Fruit fly (Drosophila melanogaster) whole organism, embryonic: ENCODE results near the gene CG4661.

Experiments used
- Asciz ChIP-seq: fragments of 200-800 bp; sonication (Bioruptor generic); optimal IDR thresholded peaks from 2 replicates; lab custom pipeline; 2017; ENCODE audit warnings: missing biosample characterization, mild to moderate bottlenecking, missing genetic modification characterization, missing genetic modification reagents
- CG12299 ChIP-seq: fragments of 200-800 bp; sonication (Bioruptor generic); optimal IDR thresholded peaks from 2 replicates; lab custom pipeline; 2018; ENCODE audit warnings: missing biosample characterization, mild to moderate bottlenecking, missing genetic modification characterization
- CG17361 ChIP-seq: fragments of 200-800 bp; sonication (Bioruptor generic); IDR thresholded peaks from 3 replicates; pipeline ENCODE4 v1.3.6; 2022; ENCODE audit warnings: missing biosample characterization, missing genetic modification characterization
- CG30020 ChIP-seq: fragments of 200-800 bp; optimal IDR thresholded peaks from 2 replicates; lab custom pipeline; 2019; ENCODE audit warnings: missing biosample characterization, mild to moderate bottlenecking, missing genetic modification characterization, moderate library complexity
- CG7963 ChIP-seq: fragments of 200-800 bp; sonication (Bioruptor generic); IDR thresholded peaks from 3 replicates; pipeline ENCODE4 v1.3.6; 2022; ENCODE audit warnings: missing biosample characterization, missing genetic modification characterization; ENCODE audit not compliant: partially characterized antibody
- CG9215 ChIP-seq: fragments of 200-800 bp; sonication (Bioruptor generic); IDR thresholded peaks from 2 replicates; pipeline ENCODE4 v1.3.6; 2022; ENCODE audit warnings: missing biosample characterization, missing genetic modification characterization
- Dbx ChIP-seq: fragments of 200-800 bp; sonication (Bioruptor generic); IDR thresholded peaks from 3 replicates; pipeline ENCODE4 v1.3.6; 2022; ENCODE audit warnings: missing biosample characterization, missing genetic modification characterization
- Fer3 ChIP-seq: fragments of 200-800 bp; sonication (Bioruptor generic); optimal IDR thresholded peaks from 2 replicates; lab custom pipeline; 2018; ENCODE audit warnings: missing biosample characterization, mild to moderate bottlenecking, missing genetic modification characterization, moderate library complexity
- Sox102F ChIP-seq: fragments of 200-800 bp; sonication (Bioruptor generic); optimal IDR thresholded peaks from 2 replicates; lab custom pipeline; 2018; ENCODE audit warnings: missing biosample characterization, mild to moderate bottlenecking, missing genetic modification characterization, moderate library complexity
- ato ChIP-seq: fragments of 200-800 bp; sonication (Bioruptor generic); IDR thresholded peaks from 2 replicates; pipeline ENCODE4 v1.3.6; 2022; ENCODE audit warnings: missing biosample characterization, missing genetic modification characterization; ENCODE audit not compliant: partially characterized antibody
- cg ChIP-seq: fragments of 200-800 bp; sonication (Bioruptor generic); optimal IDR thresholded peaks from 3 replicates; lab custom pipeline; 2019; ENCODE audit warnings: missing biosample characterization, mild to moderate bottlenecking, missing genetic modification characterization, moderate library complexity
- insv ChIP-seq, 2 experiments: fragments of 200-800 bp; sonication (Bioruptor generic); optimal IDR thresholded peaks; 3 replicates each; lab custom pipeline; 2016 to 2018; ENCODE audit warnings: missing biosample characterization in 2 of 2, missing genetic modification characterization in 2 of 2
- maf-S ChIP-seq: fragments of 200-800 bp; sonication (Bioruptor generic); optimal IDR thresholded peaks from 2 replicates; lab custom pipeline; 2016; ENCODE audit warnings: missing biosample characterization, missing genetic modification characterization
- toy ChIP-seq: fragments of 200-800 bp; sonication (Bioruptor generic); IDR thresholded peaks from 2 replicates; pipeline ENCODE4 v1.3.6; 2022; ENCODE audit warnings: missing biosample characterization, missing genetic modification characterization

- TF ChIP-seq cg (GFP tag; lab: Kevin White, UChicago) (peak; percentile 88), Asciz (GFP tag; lab: Kevin White, UChicago) (no peak), Dbx (GFP tag; lab: Robert Waterston, UW) (no peak), insv (GFP tag; optimal IDR thresholded peaks at IDR 0.05; lab: Kevin White, UChicago) (no peak), ato (no peak), Fer3 (no peak), toy (GFP tag; lab: Robert Waterston, UW) (no peak), Sox102F (GFP tag; lab: Kevin White, UChicago) (no peak), CG30020 (tag; lab: Kevin White, UChicago) (no peak), CG17361 (GFP tag; lab: Robert Waterston, UW) (no peak), maf-S (GFP tag; lab: Kevin White, UChicago) (no peak), CG12299 (no peak), CG7963 (GFP tag; lab: Robert Waterston, UW) (0 out of 3 replicates have a peak, but pooled peaks have one; percentile 34), CG9215 (GFP tag; lab: Robert Waterston, UW) (no peak)
Measured at dm6 chrX:12903099-12903616, 45.6 kb upstream of the CG4661 start, which contains the start of gene Flad1.
